Fruit fly (Drosophila melanogaster) Kc167 (cell line): ENCODE data around the gene ND-39.

Experiments used
- Myc ChIP-seq: fragments of >200 bp; optimal IDR thresholded peaks from 2 replicates; lab custom pipeline; 2017; ENCODE audit warnings: missing external identifiers
- Sin3A ChIP-seq: fragments of >200 bp; optimal IDR thresholded peaks from 2 replicates; lab custom pipeline; 2018; ENCODE audit warnings: missing external identifiers
- h ChIP-seq: fragments of >200 bp; optimal IDR thresholded peaks from 3 replicates; lab custom pipeline; 2018; ENCODE audit warnings: missing external identifiers
- insv ChIP-seq: fragments of >200 bp; optimal IDR thresholded peaks from 3 replicates; lab custom pipeline; 2018; ENCODE audit warnings: missing external identifiers
- psq ChIP-seq: fragments of >200 bp; optimal IDR thresholded peaks from 2 replicates; lab custom pipeline; 2017; ENCODE audit warnings: missing external identifiers
- ttk ChIP-seq: sonication (Bioruptor generic); optimal IDR thresholded peaks from 2 replicates; lab custom pipeline; 2017; ENCODE audit warnings: missing external identifiers

DNA sequence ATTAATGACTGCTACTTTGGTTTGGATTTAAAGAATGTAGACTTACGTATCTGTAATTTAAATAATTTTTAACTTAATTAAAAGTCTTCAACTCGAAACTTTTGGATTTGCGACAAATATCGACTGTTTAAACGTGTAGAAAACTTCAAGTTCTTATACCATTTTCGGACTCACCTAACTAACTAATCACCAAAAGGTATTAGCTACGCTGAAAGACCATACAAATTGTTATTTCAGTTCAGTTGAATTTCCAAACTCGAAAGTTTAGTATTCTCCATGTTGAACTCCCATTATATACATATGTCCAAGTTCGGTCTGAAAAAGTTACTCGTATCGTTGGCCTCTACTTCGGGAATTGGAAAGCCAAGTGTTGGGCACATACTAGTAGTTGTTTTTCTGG, 13.8 kb downstream of the ND-39 start, which contains the start of gene CG5078:
- TF ChIP-seq Sin3A (lab: Kevin White, UChicago) (no peak), h (lab: Kevin White, UChicago) (no peak), Myc (lab: Kevin White, UChicago) (no peak), ttk (lab: Kevin White, UChicago) (no peak), insv (lab: Kevin White, UChicago) (no peak), psq (lab: Kevin White, UChicago) (no peak)
